Worm (Caenorhabditis elegans) whole organism, midembryonic: ENCODE measurements around the gene nep-26.

Experiments used
- flt-1 ChIP-seq: fragments of 200-800 bp; sonication (Bioruptor generic); IDR thresholded peaks from 2 replicates; pipeline ENCODE4 v1.3.6; 2022; ENCODE audit warnings: missing genetic modification characterization, missing compliant biosample characterization
- med-1 ChIP-seq: sonication (generic microtip); optimal IDR thresholded peaks from 2 replicates; lab custom pipeline; 2017; ENCODE audit warnings: missing genetic modification characterization, mild to moderate bottlenecking, missing compliant biosample characterization, antibody characterized with exemption, missing genetic modification reagents; ENCODE audit not compliant: insufficient read depth

- TF ChIP-seq med-1 (GFP tag; lab: Kevin White, UChicago) (no peak), flt-1 (GFP tag; lab: Robert Waterston, UW) (no peak)
Observed at ce11 chrII:10281674-10282073, 18.3 kb downstream of the nep-26 start.
